Fruit fly (Drosophila melanogaster) whole organism, embryonic: Measurements from ENCODE around the gene ftz-f1.

Experiments
- ATbp ChIP-seq: fragments of 200-800 bp; sonication (Bioruptor generic); optimal IDR thresholded peaks from 2 replicates; lab custom pipeline; 2017; ENCODE audit warnings: missing biosample characterization, mild to moderate bottlenecking, missing genetic modification characterization, missing genetic modification reagents
- CG10431 ChIP-seq: fragments of 200-800 bp; sonication (Bioruptor generic); optimal IDR thresholded peaks from 3 replicates; lab custom pipeline; 2018; ENCODE audit warnings: missing biosample characterization, mild to moderate bottlenecking, missing genetic modification characterization
- CG10654 ChIP-seq: fragments of 200-800 bp; sonication (Bioruptor generic); optimal IDR thresholded peaks from 2 replicates; lab custom pipeline; 2016; ENCODE audit warnings: missing biosample characterization, missing genetic modification characterization
- CG12219 ChIP-seq: fragments of 200-800 bp; sonication (Bioruptor generic); optimal IDR thresholded peaks from 3 replicates; lab custom pipeline; 2018; ENCODE audit warnings: missing biosample characterization, mild to moderate bottlenecking, missing genetic modification characterization
- CG12659 ChIP-seq: fragments of 200-800 bp; sonication (Bioruptor generic); optimal IDR thresholded peaks from 3 replicates; lab custom pipeline; 2017; ENCODE audit warnings: mild to moderate bottlenecking, missing biosample characterization, missing genetic modification reagents, missing genetic modification characterization
- CG14050 ChIP-seq: fragments of 200-800 bp; sonication (Bioruptor generic); IDR thresholded peaks from 3 replicates; pipeline ENCODE4 v1.3.6; 2022; ENCODE audit warnings: missing biosample characterization, missing genetic modification characterization
- CG14710 ChIP-seq: fragments of 200-800 bp; sonication (Bioruptor generic); optimal IDR thresholded peaks from 3 replicates; lab custom pipeline; 2019; ENCODE audit warnings: missing biosample characterization, mild to moderate bottlenecking, missing genetic modification characterization, moderate library complexity
- CG14965 ChIP-seq: fragments of 200-800 bp; sonication (Bioruptor generic); optimal IDR thresholded peaks from 2 replicates; lab custom pipeline; 2016; ENCODE audit warnings: missing biosample characterization, missing genetic modification characterization, borderline replicate concordance
- CG15011 ChIP-seq: fragments of 200-800 bp; sonication (Bioruptor generic); optimal IDR thresholded peaks from 3 replicates; lab custom pipeline; 2018; ENCODE audit warnings: missing biosample characterization, mild to moderate bottlenecking, missing genetic modification characterization
- CG1603 ChIP-seq: fragments of 200-800 bp; sonication (Bioruptor generic); optimal IDR thresholded peaks from 2 replicates; lab custom pipeline; 2019; ENCODE audit warnings: missing biosample characterization, mild to moderate bottlenecking, missing genetic modification characterization, moderate library complexity
- CG17361 ChIP-seq: fragments of 200-800 bp; sonication (Bioruptor generic); IDR thresholded peaks from 3 replicates; pipeline ENCODE4 v1.3.6; 2022; ENCODE audit warnings: missing biosample characterization, missing genetic modification characterization
- CG18764 ChIP-seq: fragments of 200-800 bp; sonication (Bioruptor generic); optimal IDR thresholded peaks from 3 replicates; lab custom pipeline; 2016; ENCODE audit warnings: missing biosample characterization, missing genetic modification characterization
- CG34376 ChIP-seq: fragments of 200-800 bp; sonication (Bioruptor generic); optimal IDR thresholded peaks from 2 replicates; lab custom pipeline; 2018; ENCODE audit warnings: missing biosample characterization, mild to moderate bottlenecking, missing genetic modification characterization
- CG4730 ChIP-seq: fragments of 200-800 bp; sonication (Bioruptor generic); IDR thresholded peaks from 2 replicates; pipeline ENCODE4 v1.3.6; 2022; ENCODE audit warnings: missing biosample characterization, missing genetic modification characterization
- CG4820 ChIP-seq: fragments of 200-800 bp; sonication (Bioruptor generic); optimal IDR thresholded peaks from 3 replicates; lab custom pipeline; 2016; ENCODE audit warnings: missing biosample characterization, missing genetic modification characterization
- CG6272 ChIP-seq: fragments of 200-800 bp; sonication (Bioruptor generic); IDR thresholded peaks from 2 replicates; pipeline ENCODE4 v1.3.6; 2022; ENCODE audit warnings: missing biosample characterization, missing genetic modification characterization
- CG6654 ChIP-seq: fragments of 200-800 bp; sonication (Bioruptor generic); optimal IDR thresholded peaks from 2 replicates; lab custom pipeline; 2017; ENCODE audit warnings: missing biosample characterization, mild to moderate bottlenecking, missing genetic modification characterization
- CG6854 ChIP-seq: fragments of 200-800 bp; sonication (Bioruptor generic); optimal IDR thresholded peaks from 3 replicates; lab custom pipeline; 2017; ENCODE audit warnings: missing biosample characterization, mild to moderate bottlenecking, missing genetic modification characterization
- CG8478 ChIP-seq: fragments of >200 bp; optimal IDR thresholded peaks from 2 replicates; lab custom pipeline; 2018
- CG8924 ChIP-seq: fragments of 200-800 bp; optimal IDR thresholded peaks from 3 replicates; lab custom pipeline; 2019; ENCODE audit warnings: missing biosample characterization, mild to moderate bottlenecking, missing genetic modification characterization, moderate library complexity
- CG8944 ChIP-seq: fragments of 200-800 bp; sonication (Bioruptor generic); optimal IDR thresholded peaks from 3 replicates; lab custom pipeline; 2016; ENCODE audit warnings: missing biosample characterization, missing genetic modification characterization
- CG9437 ChIP-seq: fragments of 200-800 bp; sonication (Bioruptor generic); optimal IDR thresholded peaks from 2 replicates; lab custom pipeline; 2018; ENCODE audit warnings: missing biosample characterization, mild to moderate bottlenecking, missing genetic modification characterization
- Dfd ChIP-seq, 2 experiments: fragments of >200 bp; optimal IDR thresholded peaks; 2 replicates each; lab custom pipeline; 2017; ENCODE audit warnings: missing biosample characterization in 2 of 2, missing genetic modification characterization in 2 of 2
- Hr78 ChIP-seq, 2 experiments: fragments of 200-800 bp in 1 of 2; fragments of >200 bp in 1 of 2; sonication (Bioruptor generic) in 1 of 2; optimal IDR thresholded peaks; 2 replicates each; lab custom pipeline; 2017 to 2019; ENCODE audit warnings: missing biosample characterization in 2 of 2, missing genetic modification characterization in 2 of 2, mild to moderate bottlenecking in 1 of 2, moderate library complexity in 1 of 2
- Mrtf ChIP-seq: fragments of 200-800 bp; sonication (Bioruptor generic); IDR thresholded peaks from 3 replicates; pipeline ENCODE4 v1.3.6; 2022; ENCODE audit warnings: missing biosample characterization, missing genetic modification characterization
- NK7.1 ChIP-seq: fragments of 200-800 bp; sonication (Bioruptor generic); optimal IDR thresholded peaks from 3 replicates; lab custom pipeline; 2016; ENCODE audit warnings: missing biosample characterization, missing genetic modification characterization
- Oaz ChIP-seq: fragments of 200-800 bp; sonication (Bioruptor generic); IDR thresholded peaks from 2 replicates; pipeline ENCODE4 v1.3.6; 2022; ENCODE audit warnings: missing biosample characterization, missing genetic modification characterization
- Opbp ChIP-seq: fragments of 200-800 bp; sonication (Bioruptor generic); IDR thresholded peaks from 3 replicates; pipeline ENCODE4 v1.3.6; 2022; ENCODE audit warnings: missing biosample characterization, missing genetic modification characterization; ENCODE audit not compliant: partially characterized antibody
- Ssrp ChIP-seq: fragments of 200-800 bp; sonication (Bioruptor generic); optimal IDR thresholded peaks from 2 replicates; lab custom pipeline; 2018; ENCODE audit warnings: missing biosample characterization, mild to moderate bottlenecking, missing genetic modification characterization, moderate library complexity
- Usf ChIP-seq: fragments of 200-800 bp; sonication (Bioruptor generic); optimal IDR thresholded peaks from 2 replicates; lab custom pipeline; 2017; ENCODE audit warnings: missing genotype, missing biosample characterization, missing genetic modification characterization
- Xrp1 ChIP-seq: fragments of 200-800 bp; sonication (Bioruptor generic); IDR thresholded peaks from 2 replicates; pipeline ENCODE4 v1.3.6; 2022; ENCODE audit warnings: missing biosample characterization, missing genetic modification characterization
- ase ChIP-seq: fragments of 200-800 bp; sonication (Bioruptor generic); IDR thresholded peaks from 3 replicates; pipeline ENCODE4 v1.3.6; 2022; ENCODE audit warnings: missing biosample characterization, missing genetic modification characterization
- chn ChIP-seq: fragments of 200-800 bp; sonication (Bioruptor generic); optimal IDR thresholded peaks from 2 replicates; lab custom pipeline; 2016; ENCODE audit warnings: missing biosample characterization, missing genetic modification characterization
- crol ChIP-seq: fragments of 200-800 bp; sonication (Bioruptor generic); IDR thresholded peaks from 2 replicates; pipeline ENCODE4 v1.3.6; 2022; ENCODE audit warnings: missing biosample characterization, missing genetic modification characterization
- danr ChIP-seq: fragments of 200-800 bp; sonication (Bioruptor generic); IDR thresholded peaks from 2 replicates; pipeline ENCODE4 v1.3.6; 2022; ENCODE audit warnings: missing biosample characterization, missing genetic modification characterization
- fd64A ChIP-seq: fragments of 200-800 bp; sonication (Bioruptor generic); optimal IDR thresholded peaks from 3 replicates; lab custom pipeline; 2018; ENCODE audit warnings: missing biosample characterization, mild to moderate bottlenecking, missing genetic modification characterization
- gem ChIP-seq: fragments of 200-800 bp; sonication (Bioruptor generic); optimal IDR thresholded peaks from 2 replicates; lab custom pipeline; 2019; ENCODE audit warnings: missing biosample characterization, mild to moderate bottlenecking, missing genetic modification characterization, moderate library complexity
- gfzf ChIP-seq: fragments of 200-800 bp; sonication (Bioruptor generic); optimal IDR thresholded peaks from 2 replicates; lab custom pipeline; 2016; ENCODE audit warnings: missing biosample characterization, mild to moderate bottlenecking, missing genetic modification characterization, moderate library complexity
- hbn ChIP-seq: fragments of 200-800 bp; sonication (Bioruptor generic); IDR thresholded peaks from 2 replicates; pipeline ENCODE4 v1.3.6; 2022; ENCODE audit warnings: missing biosample characterization, missing genetic modification characterization; ENCODE audit not compliant: partially characterized antibody
- her ChIP-seq: fragments of 200-800 bp; sonication (Bioruptor generic); optimal IDR thresholded peaks from 2 replicates; lab custom pipeline; 2016; ENCODE audit warnings: missing biosample characterization, missing genetic modification characterization
- jing ChIP-seq: fragments of 200-800 bp; sonication (Bioruptor generic); optimal IDR thresholded peaks from 2 replicates; lab custom pipeline; 2018; ENCODE audit warnings: missing biosample characterization, mild to moderate bottlenecking, missing genetic modification characterization
- nom ChIP-seq: fragments of 200-800 bp; sonication (Bioruptor generic); optimal IDR thresholded peaks from 2 replicates; lab custom pipeline; 2017; ENCODE audit warnings: missing biosample characterization, missing genetic modification characterization, mild to moderate bottlenecking, moderate library complexity, missing genetic modification reagents
- pnt ChIP-seq: fragments of 200-800 bp; sonication (Bioruptor generic); optimal IDR thresholded peaks from 3 replicates; lab custom pipeline; 2016; ENCODE audit warnings: missing biosample characterization, missing genetic modification characterization
- salm ChIP-seq: fragments of 200-800 bp; sonication (Bioruptor generic); optimal IDR thresholded peaks from 2 replicates; lab custom pipeline; 2018; ENCODE audit warnings: missing biosample characterization, mild to moderate bottlenecking, missing genetic modification characterization
- sc ChIP-seq, 3 experiments: fragments of >200 bp in 2 of 3; fragments of 200-800 bp in 1 of 3; sonication (Bioruptor generic) in 1 of 3; optimal IDR thresholded peaks; 2 replicates in 2 of 3; 3 replicates in 1 of 3; lab custom pipeline; 2017; ENCODE audit warnings: mild to moderate bottlenecking in 1 of 3, missing biosample characterization in 1 of 3, missing genetic modification characterization in 1 of 3, missing genetic modification reagents in 1 of 3
- sr ChIP-seq: fragments of 200-800 bp; sonication (Bioruptor generic); IDR thresholded peaks from 3 replicates; pipeline ENCODE4 v1.3.6; 2022; ENCODE audit warnings: missing biosample characterization, missing genetic modification characterization
- trem ChIP-seq: fragments of 200-800 bp; optimal IDR thresholded peaks from 3 replicates; lab custom pipeline; 2019; ENCODE audit warnings: missing biosample characterization, mild to moderate bottlenecking, missing genetic modification characterization, moderate library complexity
- ttk ChIP-seq: fragments of 200-800 bp; sonication (Bioruptor generic); IDR thresholded peaks from 2 replicates; pipeline ENCODE4 v2.1.2; 2022; ENCODE audit warnings: missing biosample characterization, missing genetic modification characterization
- vnd ChIP-seq: fragments of 200-800 bp; sonication (Bioruptor generic); IDR thresholded peaks from 3 replicates; pipeline ENCODE4 v1.3.6; 2022; ENCODE audit warnings: missing biosample characterization, missing genetic modification characterization; ENCODE audit not compliant: partially characterized antibody

ftz-f1 gene

DNA sequence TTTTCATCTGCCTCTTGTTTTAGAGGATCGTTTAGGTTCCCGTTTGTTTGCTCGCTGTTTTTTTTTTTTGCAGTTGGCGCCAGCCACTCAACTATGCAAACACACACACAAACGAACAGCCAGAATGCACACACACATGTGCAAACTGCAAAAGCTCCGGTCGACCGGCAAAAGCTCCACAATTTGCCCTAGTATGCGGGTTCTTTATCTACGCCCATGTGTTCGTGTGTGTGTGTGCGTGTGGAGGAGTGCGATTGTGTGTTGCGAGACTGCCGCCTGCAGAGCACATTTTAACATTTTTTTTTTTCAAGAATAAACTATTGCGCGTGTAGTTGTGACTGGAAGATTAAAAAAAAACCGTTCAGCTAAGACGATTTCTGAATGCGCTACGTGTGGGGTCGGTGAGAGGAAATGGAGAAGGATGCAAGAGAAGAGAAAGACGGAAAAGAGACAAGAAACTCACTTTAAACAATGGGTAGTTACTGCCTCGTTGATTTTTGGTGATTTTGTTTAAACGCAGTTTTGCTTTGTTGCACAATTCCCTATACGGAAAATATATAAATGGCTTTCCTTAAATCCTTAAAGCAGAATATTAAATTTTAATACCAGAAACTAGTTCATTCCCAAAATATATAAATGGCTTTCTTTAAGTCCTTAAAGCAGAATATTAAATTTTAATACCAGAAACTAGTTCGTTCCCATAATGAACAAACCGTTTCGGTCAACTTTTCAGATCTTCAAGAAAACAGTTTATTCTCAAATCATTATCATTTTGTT, 9.7 kb downstream of the ftz-f1 start (continued):
- TF ChIP-seq gem (tag; lab: Kevin White, UChicago) (peak; percentile 63), sr (GFP tag; lab: Robert Waterston, UW) (0 out of 3 replicates have a peak, but pooled peaks have one; percentile 17), danr (GFP tag; lab: Robert Waterston, UW) (no peak), CG6854 (GFP tag; lab: Kevin White, UChicago) (no peak), ase (GFP tag; lab: Robert Waterston, UW) (0 out of 3 replicates have a peak, but pooled peaks have one; percentile 38), chn (GFP tag; lab: Kevin White, UChicago) (peak; percentile 13), Xrp1 (GFP tag; lab: Robert Waterston, UW) (no peak), CG34376 (GFP tag; lab: Kevin White, UChicago) (peak; percentile 3), salm (no peak), Oaz (0 out of 2 replicates have a peak, but pooled peaks have one; percentile 30), Mrtf (GFP tag; lab: Robert Waterston, UW) (no peak), Dfd (GFP tag; optimal IDR thresholded peaks at IDR 0.05; lab: Kevin White, UChicago) (no peak), CG6654 (GFP tag; lab: Kevin White, UChicago) (no peak), CG10431 (GFP tag; lab: Kevin White, UChicago) (no peak), CG18764 (GFP tag; lab: Kevin White, UChicago) (no peak), CG15011 (no peak), NK7.1 (peak; percentile 1), ttk (no peak), ATbp (GFP tag; lab: Kevin White, UChicago) (no peak), CG8944 (GFP tag; lab: Kevin White, UChicago) (peak; percentile 22), pnt (no peak), CG12659 (GFP tag; lab: Kevin White, UChicago) (peak; percentile 38), CG14050 (GFP tag; lab: Robert Waterston, UW) (0 out of 3 replicates have a peak, but pooled peaks have one; percentile 43), jing (no peak), CG6272 (GFP tag; lab: Robert Waterston, UW) (no peak), vnd (GFP tag; lab: Robert Waterston, UW) (no peak), crol (peak; percentile 31; the same call in 1 of the 2 replicates), Usf (GFP tag; lab: Kevin White, UChicago) (no peak), CG4820 (GFP tag; lab: Kevin White, UChicago) (peak; percentile 20), gfzf (GFP tag; lab: Kevin White, UChicago) (no peak), Ssrp (tag; lab: Kevin White, UChicago) (no peak), her (GFP tag; lab: Kevin White, UChicago) (no peak), CG12219 (GFP tag; lab: Kevin White, UChicago) (no peak), Hr78 (GFP tag; optimal IDR thresholded peaks at IDR 0.05; lab: Kevin White, UChicago) (no peak), Opbp (GFP tag; lab: Robert Waterston, UW) (no peak), sc (optimal IDR thresholded peaks at IDR 0.05; lab: Kevin White, UChicago) (no peak), sc (GFP tag; optimal IDR thresholded peaks at IDR 0.05; lab: Kevin White, UChicago) (no peak), fd64A (GFP tag; lab: Kevin White, UChicago) (no peak), trem (tag; lab: Kevin White, UChicago) (no peak), CG1603 (tag; lab: Kevin White, UChicago) (no peak), CG9437 (GFP tag; lab: Kevin White, UChicago) (no peak), CG8924 (tag; lab: Kevin White, UChicago) (peak; percentile 9), CG17361 (GFP tag; lab: Robert Waterston, UW) (peak; percentile 54; the same call in 1 of the 3 replicates), CG10654 (GFP tag; lab: Kevin White, UChicago) (no peak), nom (peak; percentile 83), CG14965 (GFP tag; lab: Kevin White, UChicago) (no peak), CG14710 (no peak), CG8478 (lab: Kevin White, UChicago) (no peak), CG4730 (GFP tag; lab: Robert Waterston, UW) (peak; percentile 18; the same call in 1 of the 2 replicates), hbn (no peak)
